Worm (Caenorhabditis elegans) whole organism, L4 larva: ENCODE data around the gene ZK180.5.

Experiments
- ZK546.5 ChIP-seq, 2 experiments: sonication (generic microtip); optimal IDR thresholded peaks; 2 replicates each; lab custom pipeline; 2017; ENCODE audit warnings: missing biosample characterization in 2 of 2, missing genetic modification characterization in 2 of 2
- unc-62 ChIP-seq, 3 experiments: fragments of 150-350 bp in 1 of 3; sonication (generic microtip); optimal IDR thresholded peaks in 2 of 3; peaks in 1 of 3; 1 replicate in 1 of 3; 2 replicates in 2 of 3; lab custom pipeline; 2014 to 2017; ENCODE audit warnings: missing biosample characterization in 3 of 3, missing genetic modification characterization in 3 of 3, missing genetic modification reagents in 3 of 3, missing genotype in 1 of 3

ce11 chrIV:4542972-4543371, 26.0 kb upstream of the ZK180.5 start:
- TF ChIP-seq unc-62 (GFP tag; optimal IDR thresholded peaks at IDR 0.05 in 1 of 2; lab: Kevin White, UChicago) (no peak), unc-62 (tag; optimal IDR thresholded peaks at IDR 0.05; lab: Kevin White, UChicago) (no peak), ZK546.5 (tag; optimal IDR thresholded peaks at IDR 0.05; lab: Kevin White, UChicago) (no peak)
